Fruit fly (Drosophila melanogaster) whole organism, prepupa: ENCODE measurements around the gene CG11384.

Experiments used
- CG10669 ChIP-seq: fragments of 200-800 bp; sonication (Bioruptor generic); optimal IDR thresholded peaks from 3 replicates; lab custom pipeline; 2018; ENCODE audit warnings: missing biosample characterization, mild to moderate bottlenecking, missing genetic modification characterization, moderate library complexity
- CG11762 ChIP-seq: fragments of 200-800 bp; sonication (Bioruptor generic); optimal IDR thresholded peaks from 3 replicates; lab custom pipeline; 2016; ENCODE audit warnings: missing biosample characterization, missing genetic modification characterization; ENCODE audit not compliant: insufficient read depth
- CG31627 ChIP-seq: fragments of 200-800 bp; sonication (Bioruptor generic); optimal IDR thresholded peaks from 3 replicates; lab custom pipeline; 2016; ENCODE audit warnings: missing biosample characterization, missing genetic modification characterization
- Gug ChIP-seq: fragments of 200-800 bp; sonication (Bioruptor generic); IDR thresholded peaks from 2 replicates; pipeline ENCODE4 v1.3.6; 2022; ENCODE audit warnings: missing biosample characterization, missing genetic modification characterization

DNA sequence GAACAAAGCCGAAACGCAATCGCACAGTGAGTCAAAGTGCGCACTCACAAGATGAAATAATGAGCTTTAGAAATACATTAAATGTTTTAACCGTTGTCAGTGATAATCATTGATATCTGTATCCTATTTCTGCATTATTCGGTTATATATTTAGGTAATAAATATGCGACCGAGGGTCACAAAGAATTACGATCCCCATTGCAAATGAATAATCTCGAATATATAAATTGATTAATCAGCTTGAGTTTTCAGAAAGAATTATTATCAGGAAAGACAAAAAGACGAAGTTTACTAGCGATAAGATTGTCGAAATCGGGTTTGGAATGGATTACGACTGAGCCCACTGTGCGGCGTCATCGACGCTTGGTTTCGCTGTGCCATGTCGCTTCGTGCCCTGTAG, 4.8 kb downstream of the CG11384 start:
- TF ChIP-seq CG31627 (GFP tag; lab: Kevin White, UChicago) (peak; percentile 48), CG10669 (GFP tag; lab: Kevin White, UChicago) (peak; percentile 57), CG11762 (GFP tag; lab: Kevin White, UChicago) (peak; percentile 30), Gug (no peak)
